Worm (Caenorhabditis elegans) whole organism, young adult: ENCODE data around the gene K02E11.3.

Source experiments
- B0261.1 ChIP-seq: sonication (generic microtip); optimal IDR thresholded peaks from 2 replicates; lab custom pipeline; 2016; ENCODE audit warnings: mild to moderate bottlenecking, missing genetic modification characterization, moderate library complexity, missing compliant biosample characterization
- F22D6.2 ChIP-seq: sonication (generic microtip); optimal IDR thresholded peaks from 2 replicates; lab custom pipeline; 2016; ENCODE audit warnings: mild to moderate bottlenecking, missing genetic modification characterization, missing compliant biosample characterization
- F23B12.7 ChIP-seq: sonication (generic microtip); optimal IDR thresholded peaks from 2 replicates; lab custom pipeline; 2017; ENCODE audit warnings: missing genetic modification characterization, mild to moderate bottlenecking, missing compliant biosample characterization, antibody characterized with exemption, moderate library complexity; ENCODE audit not compliant: insufficient read depth
- F37B4.10 ChIP-seq: fragments of 200-800 bp; sonication (Bioruptor generic); IDR thresholded peaks from 2 replicates; pipeline ENCODE4 v1.3.6; 2022; ENCODE audit warnings: missing genetic modification characterization, missing compliant biosample characterization
- F55B11.4 ChIP-seq: sonication (generic microtip); optimal IDR thresholded peaks from 2 replicates; lab custom pipeline; 2016; ENCODE audit warnings: missing compliant biosample characterization, missing genetic modification characterization, borderline replicate concordance; ENCODE audit not compliant: insufficient read depth
- K11D2.4 ChIP-seq: fragments of 200-800 bp; sonication (Bioruptor generic); IDR thresholded peaks from 2 replicates; pipeline ENCODE4 v1.3.6; 2022; ENCODE audit warnings: missing genetic modification reagents, missing genetic modification characterization, missing compliant biosample characterization
- Y53G8AR.9 ChIP-seq: fragments of 200-800 bp; sonication (Bioruptor generic); conservative IDR thresholded peaks from 2 replicates; pipeline ENCODE4 v1.3.6; 2022; ENCODE audit warnings: missing genetic modification reagents, missing genetic modification characterization, missing compliant biosample characterization
- Y95B8A.8 ChIP-seq: fragments of 200-800 bp; sonication (Bioruptor generic); IDR thresholded peaks from 2 replicates; pipeline ENCODE4 v1.3.6; 2022; ENCODE audit warnings: missing genetic modification reagents, missing genetic modification characterization, missing compliant biosample characterization
- ama-1 ChIP-seq, 3 experiments: fragments of 150-350 bp in 1 of 3; sonication (generic microtip) in 2 of 3; optimal IDR thresholded peaks; 2 replicates each; lab custom pipeline; 2014 to 2018; ENCODE audit warnings: missing biosample characterization in 2 of 3, missing genetic modification characterization in 2 of 3, missing genetic modification reagents in 2 of 3
- atf-7 ChIP-seq: sonication (generic microtip); optimal IDR thresholded peaks from 2 replicates; lab custom pipeline; 2017; ENCODE audit warnings: mild to moderate bottlenecking, missing genetic modification characterization, missing compliant biosample characterization
- attf-3 ChIP-seq: fragments of 200-800 bp; sonication (Bioruptor generic); conservative IDR thresholded peaks from 2 replicates; pipeline ENCODE4 v1.3.6; 2022; ENCODE audit warnings: missing genetic modification reagents, missing genetic modification characterization, missing compliant biosample characterization
- attf-6 ChIP-seq: fragments of 200-800 bp; sonication (Bioruptor generic); IDR thresholded peaks from 2 replicates; pipeline ENCODE4 v1.3.6; 2022; ENCODE audit warnings: missing genetic modification reagents, missing genetic modification characterization, missing compliant biosample characterization
- cebp-2 ChIP-seq: fragments of 200-800 bp; sonication (Bioruptor generic); IDR thresholded peaks from 2 replicates; pipeline ENCODE4 v1.3.6; 2022; ENCODE audit warnings: missing genetic modification characterization, missing compliant biosample characterization
- chd-7 ChIP-seq: sonication (generic microtip); optimal IDR thresholded peaks from 2 replicates; lab custom pipeline; 2016; ENCODE audit warnings: mild to moderate bottlenecking, missing genetic modification characterization, moderate library complexity, missing compliant biosample characterization
- die-1 ChIP-seq: sonication (generic microtip); optimal IDR thresholded peaks from 2 replicates; lab custom pipeline; 2016; ENCODE audit warnings: missing genotype, mild to moderate bottlenecking, missing genetic modification characterization, missing compliant biosample characterization
- dpff-1 ChIP-seq: sonication (generic microtip); optimal IDR thresholded peaks from 2 replicates; lab custom pipeline; 2017; ENCODE audit warnings: mild to moderate bottlenecking, missing genetic modification characterization, missing compliant biosample characterization
- efl-1 ChIP-seq: fragments of 150-350 bp; optimal IDR thresholded peaks from 2 replicates; lab custom pipeline; 2014; ENCODE audit warnings: missing biosample characterization, missing genetic modification reagents, missing genetic modification characterization
- egl-44 ChIP-seq: fragments of 200-800 bp; sonication (Bioruptor generic); IDR thresholded peaks from 2 replicates; pipeline ENCODE4 v1.3.6; 2022; ENCODE audit warnings: missing genetic modification reagents, missing genetic modification characterization, missing compliant biosample characterization
- ets-4 ChIP-seq: fragments of 200-800 bp; sonication (Bioruptor generic); optimal IDR thresholded peaks from 2 replicates; lab custom pipeline; 2018; ENCODE audit warnings: mild to moderate bottlenecking, missing genetic modification characterization, missing compliant biosample characterization
- fkh-3 ChIP-seq: sonication (generic microtip); optimal IDR thresholded peaks from 2 replicates; lab custom pipeline; 2016; ENCODE audit warnings: mild to moderate bottlenecking, missing genetic modification characterization, missing compliant biosample characterization
- hrde-1 ChIP-seq: sonication (generic microtip); optimal IDR thresholded peaks from 2 replicates; lab custom pipeline; 2016; ENCODE audit warnings: missing genetic modification characterization, mild to moderate bottlenecking, missing compliant biosample characterization, moderate library complexity, missing genotype, missing genetic modification reagents, borderline replicate concordance
- hsf-1 ChIP-seq: fragments of 200-800 bp; sonication (Bioruptor generic); IDR thresholded peaks from 2 replicates; pipeline ENCODE4 v1.3.6; 2022; ENCODE audit warnings: missing genetic modification reagents, missing genetic modification characterization, missing compliant biosample characterization
- let-526 ChIP-seq: fragments of 200-800 bp; sonication (Bioruptor generic); IDR thresholded peaks from 2 replicates; pipeline ENCODE4 v1.3.6; 2022; ENCODE audit warnings: missing genetic modification reagents, missing genetic modification characterization, missing compliant biosample characterization
- madf-10 ChIP-seq: sonication (generic microtip); optimal IDR thresholded peaks from 2 replicates; lab custom pipeline; 2016; ENCODE audit warnings: mild to moderate bottlenecking, missing genetic modification characterization, missing compliant biosample characterization
- madf-3 ChIP-seq: fragments of 200-800 bp; sonication (Bioruptor generic); IDR thresholded peaks from 2 replicates; pipeline ENCODE4 v1.3.6; 2022; ENCODE audit warnings: missing genetic modification reagents, missing genetic modification characterization, missing compliant biosample characterization
- mel-28 ChIP-seq: sonication (generic microtip); optimal IDR thresholded peaks from 2 replicates; lab custom pipeline; 2016; ENCODE audit warnings: borderline replicate concordance, mild to moderate bottlenecking, missing genetic modification characterization, missing compliant biosample characterization
- mes-4 ChIP-seq: sonication (generic microtip); optimal IDR thresholded peaks from 2 replicates; lab custom pipeline; 2016; ENCODE audit warnings: missing genotype, missing genetic modification characterization, missing compliant biosample characterization
- mxl-1 ChIP-seq: sonication (generic microtip); optimal IDR thresholded peaks from 2 replicates; lab custom pipeline; 2016; ENCODE audit warnings: missing genetic modification characterization, missing compliant biosample characterization
- nhr-120 ChIP-seq: fragments of 200-800 bp; sonication (Bioruptor generic); IDR thresholded peaks from 2 replicates; pipeline ENCODE4 v1.3.6; 2022; ENCODE audit warnings: missing genetic modification characterization, missing compliant biosample characterization
- nhr-179 ChIP-seq: sonication (generic microtip); optimal IDR thresholded peaks from 2 replicates; lab custom pipeline; 2016; ENCODE audit warnings: mild to moderate bottlenecking, missing genetic modification characterization, missing compliant biosample characterization
- nhr-27 ChIP-seq: fragments of 200-800 bp; sonication (Bioruptor generic); optimal IDR thresholded peaks from 2 replicates; lab custom pipeline; 2018; ENCODE audit warnings: mild to moderate bottlenecking, missing genetic modification characterization, moderate library complexity, missing compliant biosample characterization
- pbrm-1 ChIP-seq: fragments of 200-800 bp; sonication (Bioruptor generic); IDR thresholded peaks from 2 replicates; pipeline ENCODE4 v1.3.6; 2022; ENCODE audit warnings: missing genetic modification reagents, missing genetic modification characterization, missing compliant biosample characterization
- rcor-1 ChIP-seq: fragments of 200-800 bp; sonication (Bioruptor generic); IDR thresholded peaks from 2 replicates; pipeline ENCODE4 v1.3.6; 2022; ENCODE audit warnings: missing genetic modification reagents, missing genetic modification characterization, missing compliant biosample characterization
- sea-2 ChIP-seq: fragments of 200-800 bp; sonication (Bioruptor generic); IDR thresholded peaks from 2 replicates; pipeline ENCODE4 v1.3.6; 2022; ENCODE audit warnings: missing genetic modification characterization, missing compliant biosample characterization
- tlf-1 ChIP-seq: fragments of 200-800 bp; sonication (Bioruptor generic); optimal IDR thresholded peaks from 2 replicates; lab custom pipeline; 2018; ENCODE audit warnings: mild to moderate bottlenecking, missing genetic modification characterization, missing compliant biosample characterization
- unc-130 ChIP-seq: sonication (generic microtip); optimal IDR thresholded peaks from 2 replicates; lab custom pipeline; 2016; ENCODE audit warnings: missing genetic modification reagents, missing genetic modification characterization, missing compliant biosample characterization
- ztf-26 ChIP-seq: sonication (generic microtip); optimal IDR thresholded peaks from 2 replicates; lab custom pipeline; 2017; ENCODE audit warnings: missing genetic modification characterization, missing compliant biosample characterization
- ztf-28 ChIP-seq: fragments of 200-800 bp; sonication (Bioruptor generic); IDR thresholded peaks from 2 replicates; pipeline ENCODE4 v1.3.6; 2022; ENCODE audit warnings: missing genetic modification reagents, missing genetic modification characterization, missing compliant biosample characterization
- ztf-3 ChIP-seq: fragments of 200-800 bp; sonication (Bioruptor generic); optimal IDR thresholded peaks from 2 replicates; lab custom pipeline; 2018; ENCODE audit warnings: mild to moderate bottlenecking, missing genetic modification characterization, missing compliant biosample characterization

Gene K02E11.3

DNA sequence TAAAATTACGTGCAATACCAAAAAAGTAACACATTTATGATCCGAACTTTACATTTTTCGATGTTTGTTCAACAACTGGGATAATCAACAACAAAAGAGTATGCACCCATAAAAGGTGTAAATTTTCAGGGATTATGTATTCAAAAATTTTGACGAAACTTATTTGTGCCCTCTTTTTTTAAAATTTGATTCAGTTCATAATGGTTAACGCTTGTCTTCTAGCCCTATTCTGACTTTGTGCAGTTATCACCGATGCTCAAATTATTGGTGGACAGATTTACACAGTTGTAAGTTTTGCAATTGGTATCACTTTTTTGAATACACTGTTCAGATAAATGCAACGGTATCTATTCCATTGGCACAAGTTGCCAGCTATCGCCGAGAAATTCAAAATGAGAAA lies 2.0 kb upstream of the K02E11.3 start, which contains the start of gene K02E11.6:
K02E11.6 (plus strand) TSS at position 149 of the 400 bp plus-strand sequence.
- TF ChIP-seq Y53G8AR.9 (GFP tag; lab: Robert Waterston, UW) (no peak), B0261.1 (no peak), ets-4 (GFP tag; lab: Kevin White, UChicago) (no peak), cebp-2 (GFP tag; lab: Robert Waterston, UW) (no peak), atf-7 (tag; lab: Kevin White, UChicago) (no peak), hsf-1 (GFP tag; lab: Robert Waterston, UW) (no peak), tlf-1 (no peak), mel-28 (tag; lab: Kevin White, UChicago) (no peak)

- TF ChIP-seq chd-7 (tag; lab: Kevin White, UChicago) (no peak), ets-4 (GFP tag; lab: Kevin White, UChicago) (no peak), F22D6.2 (tag; lab: Kevin White, UChicago) (no peak), let-526 (GFP tag; lab: Robert Waterston, UW) (no peak), dpff-1 (no peak), fkh-3 (no peak), ztf-3 (GFP tag; lab: Kevin White, UChicago) (no peak), mes-4 (no peak), nhr-120 (GFP tag; lab: Robert Waterston, UW) (no peak), unc-130 (GFP tag; lab: Kevin White, UChicago) (no peak), F23B12.7 (tag; lab: Kevin White, UChicago) (no peak), K11D2.4 (GFP tag; lab: Robert Waterston, UW) (no peak), pbrm-1 (GFP tag; lab: Robert Waterston, UW) (no peak), atf-7 (tag; lab: Kevin White, UChicago) (no peak), Y95B8A.8 (no peak), hrde-1 (tag; lab: Kevin White, UChicago) (no peak), sea-2 (no peak)
These were observed 1.4 kb upstream of the K02E11.3 start, which contains the start of gene K02E11.4 for ce11 chrV:14248025-14248424. Gene K02E11.4, minus strand, starts transcription at chrV:14248125.

ce11 chrV:14243904-14244303 lies 2.8 kb downstream of the K02E11.3 start, which contains the start of gene sre-7:
Gene sre-7, plus strand, starts transcription at chrV:14244204.
- TF ChIP-seq ztf-26 (no peak), attf-6 (GFP tag; lab: Robert Waterston, UW) (no peak), madf-10 (no peak), F55B11.4 (tag; lab: Kevin White, UChicago) (no peak), die-1 (tag; lab: Kevin White, UChicago) (no peak), dpff-1 (no peak), madf-3 (GFP tag; lab: Robert Waterston, UW) (no peak), efl-1 (no peak), rcor-1 (GFP tag; lab: Robert Waterston, UW) (no peak), fkh-3 (no peak), egl-44 (GFP tag; lab: Robert Waterston, UW) (no peak), F37B4.10 (GFP tag; lab: Robert Waterston, UW) (no peak), ztf-28 (GFP tag; lab: Robert Waterston, UW) (no peak), attf-3 (no peak), nhr-179 (no peak), mxl-1 (tag; lab: Kevin White, UChicago) (no peak), ama-1 (optimal IDR thresholded peaks at IDR 0.05; lab: Kevin White, UChicago) (no peak), ama-1 (GFP tag; optimal IDR thresholded peaks at IDR 0.05; lab: Kevin White, UChicago) (no peak), nhr-27 (tag; lab: Kevin White, UChicago) (no peak), hrde-1 (tag; lab: Kevin White, UChicago) (no peak)
